Worm (Caenorhabditis elegans) whole organism, L4 larva: ENCODE measurements around the gene oac-54.

Source experiments
- F10B5.3 ChIP-seq: sonication (generic microtip); optimal IDR thresholded peaks from 2 replicates; lab custom pipeline; 2016; ENCODE audit warnings: mild to moderate bottlenecking, missing genetic modification characterization, missing compliant biosample characterization
- F26F4.8 ChIP-seq: fragments of 200-800 bp; sonication (Bioruptor generic); conservative IDR thresholded peaks from 2 replicates; pipeline ENCODE4 v1.3.6; 2022; ENCODE audit warnings: missing genetic modification characterization, missing compliant biosample characterization
- F44E2.7 ChIP-seq: fragments of 200-800 bp; sonication (Bioruptor generic); IDR thresholded peaks from 2 replicates; pipeline ENCODE4 v2.1.2; 2022; ENCODE audit warnings: missing genetic modification characterization, missing compliant biosample characterization
- ZK337.2 ChIP-seq: fragments of 200-800 bp; sonication (Bioruptor generic); IDR thresholded peaks from 2 replicates; pipeline ENCODE4 v1.3.6; 2022; ENCODE audit warnings: missing genetic modification reagents, missing genetic modification characterization, missing compliant biosample characterization
- aha-1 ChIP-seq: fragments of 150-350 bp; peaks from one replicate; lab custom pipeline; 2014; ENCODE audit warnings: missing biosample characterization, missing genetic modification characterization
- cey-2 ChIP-seq: sonication (generic microtip); optimal IDR thresholded peaks from 3 replicates; lab custom pipeline; 2017; ENCODE audit warnings: missing genetic modification characterization, mild to moderate bottlenecking, missing compliant biosample characterization, antibody characterized with exemption, borderline replicate concordance; ENCODE audit not compliant: insufficient read depth
- ctbp-1 ChIP-seq: fragments of 200-800 bp; sonication (Bioruptor generic); IDR thresholded peaks from 2 replicates; pipeline ENCODE4 v1.3.6; 2022; ENCODE audit warnings: missing genetic modification reagents, missing genetic modification characterization, missing compliant biosample characterization
- daf-16 ChIP-seq, 3 experiments: sonication (generic microtip); optimal IDR thresholded peaks; 2 replicates each; lab custom pipeline; 2016 to 2017; ENCODE audit warnings: missing genetic modification characterization in 3 of 3, missing genetic modification reagents in 3 of 3, mild to moderate bottlenecking in 2 of 3, missing compliant biosample characterization in 2 of 3, missing biosample characterization in 1 of 3, moderate library complexity in 1 of 3
- dmd-6 ChIP-seq: fragments of 200-800 bp; sonication (Bioruptor generic); IDR thresholded peaks from 2 replicates; pipeline ENCODE4 v1.3.6; 2022; ENCODE audit warnings: missing genetic modification reagents, missing genetic modification characterization, missing compliant biosample characterization
- duxl-1 ChIP-seq: sonication (generic microtip); optimal IDR thresholded peaks from 2 replicates; lab custom pipeline; 2016; ENCODE audit warnings: mild to moderate bottlenecking, missing genetic modification characterization, moderate library complexity, missing compliant biosample characterization; ENCODE audit not compliant: poor library complexity
- dve-1 ChIP-seq: sonication (generic microtip); optimal IDR thresholded peaks from 2 replicates; lab custom pipeline; 2017; ENCODE audit warnings: antibody characterized with exemption, mild to moderate bottlenecking, missing genetic modification characterization, missing compliant biosample characterization; ENCODE audit not compliant: insufficient read depth
- hif-1 ChIP-seq, 2 experiments: sonication (generic microtip); optimal IDR thresholded peaks; 2 replicates each; lab custom pipeline; 2016 to 2017; ENCODE audit warnings: missing compliant biosample characterization in 2 of 2, missing genetic modification characterization in 2 of 2, missing genetic modification reagents in 2 of 2, missing genotype in 2 of 2, mild to moderate bottlenecking in 1 of 2
- hlh-11 ChIP-seq: fragments of 200-800 bp; sonication (Bioruptor generic); optimal IDR thresholded peaks from 2 replicates; lab custom pipeline; 2018; ENCODE audit warnings: mild to moderate bottlenecking, missing genetic modification characterization, missing compliant biosample characterization
- hlh-30 ChIP-seq: sonication (generic microtip); optimal IDR thresholded peaks from 2 replicates; lab custom pipeline; 2017; ENCODE audit warnings: antibody characterized with exemption, mild to moderate bottlenecking, missing genetic modification characterization, missing compliant biosample characterization; ENCODE audit not compliant: insufficient read depth
- lin-29 ChIP-seq: fragments of 200-800 bp; sonication (Bioruptor generic); IDR thresholded peaks from 2 replicates; pipeline ENCODE4 v1.3.6; 2022; ENCODE audit warnings: missing genetic modification reagents, missing genetic modification characterization, missing compliant biosample characterization
- lin-38 ChIP-seq: fragments of 200-800 bp; sonication (Bioruptor generic); IDR thresholded peaks from 2 replicates; pipeline ENCODE4 v1.3.6; 2022; ENCODE audit warnings: missing genetic modification reagents, missing genetic modification characterization, missing compliant biosample characterization
- lsy-2 ChIP-seq, 2 experiments: fragments of 150-350 bp in 1 of 2; sonication (generic microtip) in 1 of 2; optimal IDR thresholded peaks; 2 replicates each; lab custom pipeline; 2014 to 2017; ENCODE audit warnings: missing biosample characterization in 2 of 2, missing genetic modification characterization in 2 of 2
- mdl-1 ChIP-seq, 2 experiments: fragments of 150-350 bp in 1 of 2; sonication (generic microtip) in 1 of 2; optimal IDR thresholded peaks; 2 replicates each; lab custom pipeline; 2014 to 2017; ENCODE audit warnings: missing biosample characterization in 2 of 2, missing genetic modification characterization in 2 of 2
- mep-1 ChIP-seq: fragments of 150-350 bp; sonication (generic microtip); optimal IDR thresholded peaks from 3 replicates; lab custom pipeline; 2014; ENCODE audit warnings: missing biosample characterization, missing genetic modification characterization
- mes-2 ChIP-seq: sonication (generic microtip); optimal IDR thresholded peaks from 2 replicates; lab custom pipeline; 2016; ENCODE audit warnings: missing genotype, mild to moderate bottlenecking, missing genetic modification characterization, missing compliant biosample characterization; ENCODE audit not compliant: poor library complexity, severe bottlenecking
- mxl-3 ChIP-seq: fragments of 200-800 bp; sonication (Bioruptor generic); optimal IDR thresholded peaks from 2 replicates; lab custom pipeline; 2018; ENCODE audit warnings: mild to moderate bottlenecking, missing genetic modification characterization, missing compliant biosample characterization
- nhr-102 ChIP-seq: sonication (generic microtip); optimal IDR thresholded peaks from 2 replicates; lab custom pipeline; 2016; ENCODE audit warnings: mild to moderate bottlenecking, missing genetic modification characterization, moderate library complexity, missing compliant biosample characterization
- nhr-28 ChIP-seq: fragments of 150-350 bp; optimal IDR thresholded peaks from 2 replicates; lab custom pipeline; 2014; ENCODE audit warnings: missing biosample characterization, missing genetic modification characterization
- nhr-48 ChIP-seq: sonication (generic microtip); optimal IDR thresholded peaks from 2 replicates; lab custom pipeline; 2016; ENCODE audit warnings: mild to moderate bottlenecking, missing genetic modification characterization, missing compliant biosample characterization
- nhr-6 ChIP-seq: fragments of 150-350 bp; optimal IDR thresholded peaks from 2 replicates; lab custom pipeline; 2014; ENCODE audit warnings: missing biosample characterization, missing genetic modification characterization
- nhr-76 ChIP-seq: fragments of 150-350 bp; optimal IDR thresholded peaks from 2 replicates; lab custom pipeline; 2014; ENCODE audit warnings: missing biosample characterization, missing genetic modification characterization
- php-3 ChIP-seq: fragments of 200-800 bp; sonication (Bioruptor generic); IDR thresholded peaks from 2 replicates; pipeline ENCODE4 v1.3.6; 2022; ENCODE audit warnings: missing genetic modification reagents, missing genetic modification characterization, missing compliant biosample characterization
- pqm-1 ChIP-seq: sonication (generic microtip); optimal IDR thresholded peaks from 2 replicates; lab custom pipeline; 2017; ENCODE audit warnings: missing biosample characterization, missing genetic modification characterization
- sdz-12 ChIP-seq: fragments of 200-800 bp; sonication (Bioruptor generic); optimal IDR thresholded peaks from 2 replicates; lab custom pipeline; 2018; ENCODE audit warnings: mild to moderate bottlenecking, missing genetic modification characterization, missing compliant biosample characterization
- snpc-1.2 ChIP-seq: fragments of 200-800 bp; sonication (Bioruptor generic); IDR thresholded peaks from 2 replicates; pipeline ENCODE4 v1.3.6; 2022; ENCODE audit warnings: missing genetic modification reagents, missing genetic modification characterization, missing compliant biosample characterization
- tra-1 ChIP-seq: fragments of 200-800 bp; sonication (Bioruptor generic); IDR thresholded peaks from 2 replicates; pipeline ENCODE4 v1.3.6; 2022; ENCODE audit warnings: missing genetic modification reagents, missing genetic modification characterization, missing compliant biosample characterization
- unc-62 ChIP-seq, 3 experiments: fragments of 150-350 bp in 1 of 3; sonication (generic microtip); optimal IDR thresholded peaks in 2 of 3; peaks in 1 of 3; 1 replicate in 1 of 3; 2 replicates in 2 of 3; lab custom pipeline; 2014 to 2017; ENCODE audit warnings: missing biosample characterization in 3 of 3, missing genetic modification characterization in 3 of 3, missing genetic modification reagents in 3 of 3, missing genotype in 1 of 3
- zag-1 ChIP-seq: fragments of 150-350 bp; optimal IDR thresholded peaks from 2 replicates; lab custom pipeline; 2014; ENCODE audit warnings: missing biosample characterization, missing genetic modification characterization
- zfp-2 ChIP-seq: sonication (generic microtip); optimal IDR thresholded peaks from 2 replicates; lab custom pipeline; 2016; ENCODE audit warnings: mild to moderate bottlenecking, missing genetic modification characterization, missing compliant biosample characterization
- ztf-7 ChIP-seq: fragments of 150-350 bp; optimal IDR thresholded peaks from 2 replicates; lab custom pipeline; 2014; ENCODE audit warnings: missing biosample characterization, missing genetic modification characterization

Gene oac-54

DNA sequence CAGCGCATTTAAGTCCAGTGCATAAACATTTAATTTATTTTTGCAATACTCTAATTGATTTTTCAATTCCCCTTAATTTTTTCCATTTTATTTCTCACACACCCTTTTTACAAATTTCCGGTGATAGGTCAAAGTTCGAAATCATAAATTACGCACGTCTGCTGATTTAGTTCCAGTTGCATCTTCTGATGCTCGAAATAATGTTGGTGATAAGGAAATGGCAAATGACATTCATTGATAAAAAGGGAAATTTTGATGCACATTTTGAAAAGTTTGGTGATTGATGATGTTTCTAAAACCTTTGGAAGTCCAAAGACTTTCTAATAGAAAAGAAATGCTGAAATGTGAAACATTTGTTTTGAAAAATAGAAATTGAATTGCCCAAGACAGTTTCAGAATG lies 786 bp upstream of the oac-54 start:
- TF ChIP-seq hlh-30 (tag; lab: Kevin White, UChicago) (peak; percentile 20), F26F4.8 (GFP tag; lab: Robert Waterston, UW) (no peak), hlh-11 (tag; lab: Kevin White, UChicago) (peak; percentile 52), duxl-1 (tag; lab: Kevin White, UChicago) (no peak), aha-1 (tag; lab: Kevin White, UChicago) (peak; percentile 81), F10B5.3 (tag; lab: Kevin White, UChicago) (no peak), dve-1 (peak; percentile 75), php-3 (GFP tag; lab: Robert Waterston, UW) (peak; percentile 74), mep-1 (peak; percentile 6), daf-16 (GFP tag; optimal IDR thresholded peaks at IDR 0.05; lab: Kevin White, UChicago) (no peak), daf-16 (tag; optimal IDR thresholded peaks at IDR 0.05; lab: Kevin White, UChicago) (peak; percentile 16), nhr-28 (tag; lab: Kevin White, UChicago) (peak; percentile 53), nhr-6 (tag; lab: Kevin White, UChicago) (peak; percentile 6), hif-1 (tag; optimal IDR thresholded peaks at IDR 0.05; lab: Kevin White, UChicago) (peak in 1 of 2 experiments; percentile 64), ztf-7 (tag; lab: Kevin White, UChicago) (peak; percentile 86), dmd-6 (GFP tag; lab: Robert Waterston, UW) (peak; percentile 85), pqm-1 (peak; percentile 96), F44E2.7 (no peak), ZK337.2 (GFP tag; lab: Robert Waterston, UW) (no peak), lsy-2 (tag; optimal IDR thresholded peaks at IDR 0.05; lab: Kevin White, UChicago) (peak in 1 of 2 experiments; percentile 22)

DNA sequence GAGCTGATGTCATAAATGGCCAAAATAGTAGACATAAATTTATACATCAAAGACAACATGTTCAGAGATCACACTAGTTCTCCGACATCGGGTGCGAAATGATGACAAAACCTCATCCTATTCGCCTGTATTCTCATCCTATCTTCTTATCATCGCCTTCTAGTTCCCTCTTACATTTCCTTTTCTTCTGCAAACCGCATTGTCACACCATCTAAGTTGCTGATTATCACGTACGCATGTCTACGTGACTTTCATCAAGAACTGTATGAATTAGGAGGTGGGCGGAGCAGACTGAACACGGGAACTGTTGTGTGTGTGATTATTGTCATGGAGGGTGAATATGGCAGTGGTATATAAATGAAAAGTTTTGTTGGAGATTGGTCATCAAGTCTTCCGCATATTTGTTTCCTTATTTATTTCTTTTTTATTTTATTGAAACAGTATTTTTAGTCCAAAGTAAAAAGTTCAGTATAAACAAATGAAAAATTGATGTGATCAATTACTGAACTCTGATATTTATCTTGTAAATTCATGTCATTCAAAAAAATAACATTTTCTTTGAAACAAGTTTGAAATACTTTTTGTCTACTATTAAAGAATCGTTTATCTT lies 2.4 kb downstream of the oac-54 start:
- TF ChIP-seq snpc-1.2 (GFP tag; lab: Robert Waterston, UW), result no peak
- TF ChIP-seq daf-16 (GFP tag; optimal IDR thresholded peaks at IDR 0.05; lab: Kevin White, UChicago), result no peak
- TF ChIP-seq daf-16 (tag; optimal IDR thresholded peaks at IDR 0.05; lab: Kevin White, UChicago), result peak; percentile 43
- TF ChIP-seq lsy-2 (tag; optimal IDR thresholded peaks at IDR 0.05; lab: Kevin White, UChicago), result peak in 1 of 2 experiments; percentile 34
- TF ChIP-seq aha-1 (tag; lab: Kevin White, UChicago), result peak; percentile 100
- peak; percentile 77 for TF ChIP-seq dve-1
- TF ChIP-seq hlh-11 (tag; lab: Kevin White, UChicago), result peak; percentile 81
- TF ChIP-seq dmd-6 (GFP tag; lab: Robert Waterston, UW), result peak; percentile 89
- TF ChIP-seq pqm-1, result no peak
- TF ChIP-seq mdl-1 (tag; optimal IDR thresholded peaks at IDR 0.05; lab: Kevin White, UChicago), result peak in 1 of 2 experiments; percentile 79
- TF ChIP-seq cey-2 (tag; lab: Kevin White, UChicago), result peak; percentile 20
- TF ChIP-seq php-3 (GFP tag; lab: Robert Waterston, UW), result 0 out of 2 replicates have a peak, but pooled peaks have one; percentile 29
- TF ChIP-seq sdz-12 (GFP tag; lab: Kevin White, UChicago), result no peak
- peak; percentile 84 for TF ChIP-seq nhr-28 (tag; lab: Kevin White, UChicago)
- TF ChIP-seq ctbp-1, result no peak
- peak; percentile 15 for TF ChIP-seq nhr-6 (tag; lab: Kevin White, UChicago)
- no peak for TF ChIP-seq zag-1 (tag; lab: Kevin White, UChicago)
- no peak for TF ChIP-seq lin-38
- TF ChIP-seq nhr-76 (tag; lab: Kevin White, UChicago), result peak; percentile 35
- TF ChIP-seq zfp-2 (tag; lab: Kevin White, UChicago), result no peak
- TF ChIP-seq nhr-48, result peak; percentile 92
- TF ChIP-seq mes-2, result peak; percentile 2
- peak; percentile 99 for TF ChIP-seq hif-1 (tag; optimal IDR thresholded peaks at IDR 0.05; lab: Kevin White, UChicago)
- peak in 1 of 2 experiments; percentile 62 for TF ChIP-seq unc-62 (GFP tag; optimal IDR thresholded peaks at IDR 0.05 in 1 of 2; lab: Kevin White, UChicago)
- TF ChIP-seq unc-62 (tag; optimal IDR thresholded peaks at IDR 0.05; lab: Kevin White, UChicago), result no peak
- TF ChIP-seq lin-29 (GFP tag; lab: Robert Waterston, UW), result no peak
- peak; percentile 75 for TF ChIP-seq hlh-30 (tag; lab: Kevin White, UChicago)
- peak; percentile 27 for TF ChIP-seq nhr-102 (tag; lab: Kevin White, UChicago)
- peak; percentile 54; the same call in 1 of the 2 replicates for TF ChIP-seq tra-1 (GFP tag; lab: Robert Waterston, UW)
- peak; percentile 83 for TF ChIP-seq mxl-3 (GFP tag; lab: Kevin White, UChicago)
